Worm (Caenorhabditis elegans) whole organism, L4 larva: Measurements from ENCODE around the gene adh-1.

ENCODE experiments used
- D1046.2 ChIP-seq: fragments of 200-800 bp; sonication (Bioruptor generic); IDR thresholded peaks from 2 replicates; pipeline ENCODE4 v1.3.6; 2022; ENCODE audit warnings: missing genetic modification characterization, missing compliant biosample characterization
- aly-2 ChIP-seq: sonication (generic microtip); optimal IDR thresholded peaks from 2 replicates; lab custom pipeline; 2018; ENCODE audit warnings: missing biosample characterization, missing genetic modification characterization
- arid-1 ChIP-seq: fragments of 200-800 bp; sonication (Bioruptor generic); conservative IDR thresholded peaks from 2 replicates; pipeline ENCODE4 v1.3.6; 2022; ENCODE audit warnings: missing genetic modification reagents, missing genetic modification characterization, missing compliant biosample characterization
- ceh-28 ChIP-seq: fragments of 150-350 bp; optimal IDR thresholded peaks from 2 replicates; lab custom pipeline; 2014; ENCODE audit warnings: missing biosample characterization, missing genetic modification reagents, missing genetic modification characterization
- daf-19 ChIP-seq: fragments of 200-800 bp; sonication (Bioruptor generic); conservative IDR thresholded peaks from 2 replicates; pipeline ENCODE4 v1.3.6; 2022; ENCODE audit warnings: missing genetic modification characterization, missing compliant biosample characterization
- hlh-11 ChIP-seq: fragments of 200-800 bp; sonication (Bioruptor generic); optimal IDR thresholded peaks from 2 replicates; lab custom pipeline; 2018; ENCODE audit warnings: mild to moderate bottlenecking, missing genetic modification characterization, missing compliant biosample characterization
- jun-1 ChIP-seq: fragments of 150-350 bp; optimal IDR thresholded peaks from 2 replicates; lab custom pipeline; 2014; ENCODE audit warnings: missing biosample characterization, missing genetic modification reagents, missing genetic modification characterization
- pqm-1 ChIP-seq: sonication (generic microtip); optimal IDR thresholded peaks from 2 replicates; lab custom pipeline; 2017; ENCODE audit warnings: missing biosample characterization, missing genetic modification characterization

ce11 chrV:11921689-11922517, 33.9 kb downstream of the adh-1 start:
- TF ChIP-seq pqm-1 (tag; lab: Kevin White, UChicago) (no peak), arid-1 (GFP tag; lab: Robert Waterston, UW) (no peak), jun-1 (tag; lab: Kevin White, UChicago) (no peak), D1046.2 (GFP tag; lab: Robert Waterston, UW) (no peak), daf-19 (no peak), aly-2 (tag; lab: Kevin White, UChicago) (no peak), hlh-11 (tag; lab: Kevin White, UChicago) (peak; percentile 78), ceh-28 (no peak)
